Fruit fly (Drosophila melanogaster) whole organism, embryonic: Measurements from ENCODE around the gene Ccdc58.

ENCODE experiments used
- Atf3 ChIP-seq: fragments of 200-800 bp; sonication (Bioruptor generic); optimal IDR thresholded peaks from 3 replicates; lab custom pipeline; 2016; ENCODE audit warnings: missing biosample characterization, missing genetic modification characterization
- CG10321 ChIP-seq: fragments of 200-800 bp; sonication (Bioruptor generic); IDR thresholded peaks from 2 replicates; pipeline ENCODE4 v1.3.6; 2022; ENCODE audit warnings: missing biosample characterization, missing genetic modification characterization
- CG10366 ChIP-seq: fragments of 200-800 bp; sonication (Bioruptor generic); IDR thresholded peaks from 2 replicates; pipeline ENCODE4 v1.3.6; 2022; ENCODE audit warnings: missing biosample characterization, missing genetic modification characterization
- CG10654 ChIP-seq: fragments of 200-800 bp; sonication (Bioruptor generic); optimal IDR thresholded peaks from 2 replicates; lab custom pipeline; 2016; ENCODE audit warnings: missing biosample characterization, missing genetic modification characterization
- CG15011 ChIP-seq: fragments of 200-800 bp; sonication (Bioruptor generic); optimal IDR thresholded peaks from 3 replicates; lab custom pipeline; 2018; ENCODE audit warnings: missing biosample characterization, mild to moderate bottlenecking, missing genetic modification characterization
- CG17359 ChIP-seq: fragments of 200-800 bp; sonication (Bioruptor generic); optimal IDR thresholded peaks from 3 replicates; lab custom pipeline; 2018; ENCODE audit warnings: missing biosample characterization, mild to moderate bottlenecking, missing genetic modification characterization, moderate library complexity
- CG1832 ChIP-seq: fragments of 200-800 bp; sonication (Bioruptor generic); optimal IDR thresholded peaks from 2 replicates; lab custom pipeline; 2017; ENCODE audit warnings: missing biosample characterization, mild to moderate bottlenecking, missing genetic modification characterization, inconsistent platforms
- CG2129 ChIP-seq: fragments of 200-800 bp; sonication (Bioruptor generic); IDR thresholded peaks from 2 replicates; pipeline ENCODE4 v1.3.6; 2022; ENCODE audit warnings: missing biosample characterization, missing genetic modification characterization; ENCODE audit not compliant: partially characterized antibody
- CG2199 ChIP-seq: fragments of 200-800 bp; sonication (Bioruptor generic); IDR thresholded peaks from 3 replicates; pipeline ENCODE4 v1.3.6; 2022; ENCODE audit warnings: missing biosample characterization, missing genetic modification characterization
- CG30020 ChIP-seq: fragments of 200-800 bp; optimal IDR thresholded peaks from 2 replicates; lab custom pipeline; 2019; ENCODE audit warnings: missing biosample characterization, mild to moderate bottlenecking, missing genetic modification characterization, moderate library complexity
- CG5180 ChIP-seq: fragments of 200-800 bp; sonication (Bioruptor generic); optimal IDR thresholded peaks from 3 replicates; lab custom pipeline; 2017; ENCODE audit warnings: missing biosample characterization, missing genetic modification characterization, mild to moderate bottlenecking, moderate library complexity, missing genetic modification reagents
- CG6791 ChIP-seq: fragments of 200-800 bp; sonication (Bioruptor generic); IDR thresholded peaks from 3 replicates; pipeline ENCODE4 v1.3.6; 2022; ENCODE audit warnings: missing biosample characterization, missing genetic modification characterization; ENCODE audit not compliant: partially characterized antibody
- CG8281 ChIP-seq: fragments of 200-800 bp; sonication (Bioruptor generic); optimal IDR thresholded peaks from 2 replicates; lab custom pipeline; 2018; ENCODE audit warnings: missing biosample characterization, mild to moderate bottlenecking, missing genetic modification characterization, moderate library complexity
- Chrac-16 ChIP-seq: fragments of 200-800 bp; sonication (Bioruptor generic); optimal IDR thresholded peaks from 3 replicates; lab custom pipeline; 2016; ENCODE audit warnings: missing biosample characterization, missing genetic modification characterization
- D19A ChIP-seq: fragments of 200-800 bp; optimal IDR thresholded peaks from 3 replicates; lab custom pipeline; 2019; ENCODE audit warnings: missing biosample characterization, mild to moderate bottlenecking, missing genetic modification characterization, moderate library complexity
- Deaf1 ChIP-seq: fragments of 200-800 bp; optimal IDR thresholded peaks from 3 replicates; lab custom pipeline; 2019; ENCODE audit warnings: missing biosample characterization, mild to moderate bottlenecking, missing genetic modification characterization, moderate library complexity
- E2f2 ChIP-seq: fragments of 200-800 bp; sonication (Bioruptor generic); IDR thresholded peaks from 2 replicates; pipeline ENCODE4 v1.3.6; 2022; ENCODE audit warnings: missing biosample characterization, missing genetic modification characterization
- Fer2 ChIP-seq: fragments of 200-800 bp; sonication (Bioruptor generic); optimal IDR thresholded peaks from 2 replicates; lab custom pipeline; 2018; ENCODE audit warnings: missing biosample characterization, mild to moderate bottlenecking, missing genetic modification characterization, moderate library complexity
- H15 ChIP-seq: fragments of 200-800 bp; sonication (Bioruptor generic); IDR thresholded peaks from 3 replicates; pipeline ENCODE4 v1.3.6; 2022; ENCODE audit warnings: missing biosample characterization, missing genetic modification characterization
- Lim3 ChIP-seq: fragments of 200-800 bp; sonication (Bioruptor generic); IDR thresholded peaks from 2 replicates; pipeline ENCODE4 v1.3.6; 2022; ENCODE audit warnings: missing biosample characterization, missing genetic modification characterization
- Mad ChIP-seq: fragments of 200-800 bp; sonication (Bioruptor generic); optimal IDR thresholded peaks from 2 replicates; lab custom pipeline; 2016; ENCODE audit warnings: missing biosample characterization, missing genetic modification characterization
- NFAT ChIP-seq: fragments of 200-800 bp; sonication (Bioruptor generic); IDR thresholded peaks from 2 replicates; pipeline ENCODE4 v1.3.6; 2022; ENCODE audit warnings: missing biosample characterization, missing genetic modification characterization
- Nf-YB ChIP-seq: fragments of 200-800 bp; sonication (Bioruptor generic); optimal IDR thresholded peaks from 3 replicates; lab custom pipeline; 2019; ENCODE audit warnings: missing biosample characterization, mild to moderate bottlenecking, missing genetic modification characterization, moderate library complexity
- Six4 ChIP-seq: fragments of 200-800 bp; sonication (Bioruptor generic); optimal IDR thresholded peaks from 2 replicates; lab custom pipeline; 2016; ENCODE audit warnings: missing biosample characterization, missing genetic modification characterization
- Sry-δ ChIP-seq: fragments of 200-800 bp; sonication (Bioruptor generic); optimal IDR thresholded peaks from 2 replicates; lab custom pipeline; 2016; ENCODE audit warnings: missing biosample characterization, missing genetic modification characterization
- Vsx1 ChIP-seq: fragments of 200-800 bp; sonication (Bioruptor generic); optimal IDR thresholded peaks from 2 replicates; lab custom pipeline; 2017; ENCODE audit warnings: missing biosample characterization, mild to moderate bottlenecking, missing genetic modification characterization, missing genetic modification reagents
- az2 ChIP-seq: fragments of 200-800 bp; sonication (Bioruptor generic); optimal IDR thresholded peaks from 3 replicates; lab custom pipeline; 2016; ENCODE audit warnings: missing biosample characterization, missing genetic modification characterization
- bsh ChIP-seq, 2 experiments: fragments of 200-800 bp; sonication (Bioruptor generic); optimal IDR thresholded peaks; 2 replicates each; lab custom pipeline; 2017 to 2018; ENCODE audit warnings: mild to moderate bottlenecking in 2 of 2, missing biosample characterization in 2 of 2, missing genetic modification characterization in 2 of 2, moderate library complexity in 1 of 2
- crp ChIP-seq, 2 experiments: fragments of 200-800 bp; sonication (Bioruptor generic); optimal IDR thresholded peaks; 2 replicates in 1 of 2; 3 replicates in 1 of 2; lab custom pipeline; 2017; ENCODE audit warnings: missing biosample characterization in 2 of 2, missing genetic modification characterization in 2 of 2, mild to moderate bottlenecking in 1 of 2, moderate library complexity in 1 of 2
- dati ChIP-seq: fragments of 200-800 bp; sonication (Bioruptor generic); IDR thresholded peaks from 2 replicates; pipeline ENCODE4 v1.3.6; 2022; ENCODE audit warnings: missing biosample characterization, missing genetic modification characterization
- esg ChIP-seq: fragments of 200-800 bp; sonication (Bioruptor generic); conservative IDR thresholded peaks from 2 replicates; pipeline ENCODE4 v1.3.6; 2022; ENCODE audit warnings: missing biosample characterization, missing genetic modification characterization
- fru ChIP-seq: fragments of >200 bp; optimal IDR thresholded peaks from 2 replicates; lab custom pipeline; 2017
- ftz-f1 ChIP-seq: fragments of 200-800 bp; sonication (Bioruptor generic); optimal IDR thresholded peaks from 2 replicates; lab custom pipeline; 2016; ENCODE audit warnings: missing biosample characterization, missing genetic modification characterization
- gcm ChIP-seq: fragments of 200-800 bp; sonication (Bioruptor generic); optimal IDR thresholded peaks from 2 replicates; lab custom pipeline; 2019; ENCODE audit warnings: missing biosample characterization, mild to moderate bottlenecking, missing genetic modification characterization, moderate library complexity
- gcm2 ChIP-seq: fragments of 200-800 bp; sonication (Bioruptor generic); optimal IDR thresholded peaks from 2 replicates; lab custom pipeline; 2016; ENCODE audit warnings: missing biosample characterization, missing genetic modification characterization
- hkb ChIP-seq, 2 experiments: fragments of 200-800 bp in 1 of 2; fragments of >200 bp in 1 of 2; sonication (Bioruptor generic) in 1 of 2; IDR thresholded peaks in 1 of 2; optimal IDR thresholded peaks in 1 of 2; 2 replicates each; pipeline versions ENCODE4 v1.3.6 to Lab custom; 2017 to 2022; ENCODE audit warnings: missing biosample characterization in 1 of 2, missing genetic modification characterization in 1 of 2
- hth ChIP-seq: fragments of >200 bp; optimal IDR thresholded peaks from 2 replicates; lab custom pipeline; 2017; ENCODE audit warnings: inconsistent platforms
- kni ChIP-seq: fragments of 200-800 bp; sonication (Bioruptor generic); optimal IDR thresholded peaks from 3 replicates; lab custom pipeline; 2017; ENCODE audit warnings: mild to moderate bottlenecking, missing biosample characterization, missing genetic modification reagents, missing genetic modification characterization
- nmo ChIP-seq: fragments of 200-800 bp; sonication (Bioruptor generic); optimal IDR thresholded peaks from 2 replicates; lab custom pipeline; 2018; ENCODE audit warnings: missing biosample characterization, mild to moderate bottlenecking, missing genetic modification characterization, moderate library complexity
- pb ChIP-seq: fragments of 200-800 bp; sonication (Bioruptor generic); optimal IDR thresholded peaks from 3 replicates; lab custom pipeline; 2016; ENCODE audit warnings: missing biosample characterization, missing genetic modification characterization
- pfk ChIP-seq: fragments of 200-800 bp; sonication (Bioruptor generic); optimal IDR thresholded peaks from 2 replicates; lab custom pipeline; 2018; ENCODE audit warnings: missing biosample characterization, mild to moderate bottlenecking, missing genetic modification characterization, moderate library complexity
- pita ChIP-seq: fragments of 200-800 bp; sonication (Bioruptor generic); optimal IDR thresholded peaks from 2 replicates; lab custom pipeline; 2017; ENCODE audit warnings: missing biosample characterization, mild to moderate bottlenecking, missing genetic modification characterization
- prd ChIP-seq, 3 experiments: fragments of >200 bp in 2 of 3; fragments of 200-800 bp in 1 of 3; sonication (Bioruptor generic) in 1 of 3; optimal IDR thresholded peaks in 2 of 3; IDR thresholded peaks in 1 of 3; 2 replicates in 2 of 3; 3 replicates in 1 of 3; pipeline versions ENCODE4 v1.3.6 to Lab custom; 2017 to 2022; ENCODE audit warnings: missing biosample characterization in 1 of 3, missing genetic modification characterization in 1 of 3
- scrt ChIP-seq: fragments of 200-800 bp; sonication (Bioruptor generic); optimal IDR thresholded peaks from 2 replicates; lab custom pipeline; 2018; ENCODE audit warnings: missing biosample characterization, mild to moderate bottlenecking, missing genetic modification characterization, moderate library complexity
- seq ChIP-seq: fragments of 200-800 bp; sonication (Bioruptor generic); IDR thresholded peaks from 2 replicates; pipeline ENCODE4 v1.3.6; 2022; ENCODE audit warnings: missing biosample characterization, missing genetic modification characterization
- tap ChIP-seq: fragments of 200-800 bp; optimal IDR thresholded peaks from 3 replicates; lab custom pipeline; 2019; ENCODE audit warnings: missing biosample characterization, mild to moderate bottlenecking, missing genetic modification characterization, moderate library complexity
- vnd ChIP-seq: fragments of 200-800 bp; sonication (Bioruptor generic); IDR thresholded peaks from 3 replicates; pipeline ENCODE4 v1.3.6; 2022; ENCODE audit warnings: missing biosample characterization, missing genetic modification characterization; ENCODE audit not compliant: partially characterized antibody
- zfh2 ChIP-seq: fragments of 200-800 bp; sonication (Bioruptor generic); optimal IDR thresholded peaks from 2 replicates; lab custom pipeline; 2016; ENCODE audit warnings: missing biosample characterization, missing genetic modification characterization

The Ccdc58 gene

DNA sequence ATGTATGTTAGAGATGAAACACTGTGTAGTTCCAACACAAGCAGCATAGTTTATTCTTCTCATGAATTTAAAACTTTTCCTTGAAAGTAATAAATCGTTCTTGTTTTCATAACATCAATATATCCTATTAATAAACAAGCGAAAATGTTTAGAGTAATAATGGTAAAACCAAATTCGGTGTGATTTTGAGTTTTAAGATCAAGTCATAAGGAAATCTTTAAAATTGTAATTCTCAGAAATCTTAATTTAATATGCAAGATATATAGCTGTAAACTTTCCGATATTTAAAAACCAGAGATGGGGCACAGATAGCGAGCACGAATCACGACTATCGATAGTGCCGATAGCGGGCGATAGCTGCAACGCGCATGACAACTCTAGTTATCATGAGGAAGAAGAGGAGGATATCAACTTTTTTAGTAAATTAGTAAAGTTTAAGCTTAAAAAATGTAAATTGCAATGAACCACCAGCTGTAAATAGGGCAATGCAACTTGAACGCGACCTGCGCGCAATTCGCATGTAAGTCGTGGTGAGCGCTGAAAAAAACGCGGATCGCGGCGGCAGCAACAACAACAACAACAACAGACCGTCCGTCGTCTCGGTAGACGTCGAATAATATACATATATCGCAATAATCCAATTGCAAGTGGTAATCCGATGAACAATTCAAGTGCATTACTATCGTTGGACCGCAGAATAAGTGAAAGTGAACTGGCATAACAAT is 13.0 kb downstream of the Ccdc58 start, which contains the start of the genes Fibp and Deaf1 (continued):
- TF ChIP-seq pita: no peak
- peak; percentile 60 for TF ChIP-seq Fer2 (tag; lab: Kevin White, UChicago)
- TF ChIP-seq Mad (GFP tag; lab: Kevin White, UChicago): peak; percentile 55
- TF ChIP-seq ftz-f1 (GFP tag; lab: Kevin White, UChicago): no peak
- TF ChIP-seq seq (GFP tag; lab: Robert Waterston, UW): no peak; the same call in 1 of the 2 replicates
- no peak for TF ChIP-seq hkb (optimal IDR thresholded peaks at IDR 0.05; lab: Kevin White, UChicago)
- TF ChIP-seq hkb (GFP tag; IDR thresholded peaks at IDR 0.05; lab: Robert Waterston, UW): no peak
- TF ChIP-seq CG10366 (GFP tag; lab: Robert Waterston, UW): peak; percentile 48; the same call in 1 of the 2 replicates
- peak; percentile 89 for TF ChIP-seq CG2129
- TF ChIP-seq Six4: peak; percentile 60
- TF ChIP-seq tap: no peak
- no peak for TF ChIP-seq pfk (GFP tag; lab: Kevin White, UChicago)
- peak; percentile 46 for TF ChIP-seq esg (GFP tag; lab: Robert Waterston, UW)
- peak in 1 of 2 experiments; percentile 59 for TF ChIP-seq bsh (GFP tag; optimal IDR thresholded peaks at IDR 0.05; lab: Kevin White, UChicago)
- TF ChIP-seq zfh2 (GFP tag; lab: Kevin White, UChicago): peak; percentile 91
- peak; percentile 42 for TF ChIP-seq kni (GFP tag; lab: Kevin White, UChicago)
- TF ChIP-seq dati (GFP tag; lab: Robert Waterston, UW): no peak
- peak; percentile 41 for TF ChIP-seq D19A (tag; lab: Kevin White, UChicago)
- peak; percentile 35 for TF ChIP-seq Nf-YB (GFP tag; lab: Kevin White, UChicago)
- TF ChIP-seq nmo: peak; percentile 89
- peak in 1 of 2 experiments; percentile 43 for TF ChIP-seq crp (GFP tag; optimal IDR thresholded peaks at IDR 0.05; lab: Kevin White, UChicago)
- TF ChIP-seq E2f2 (GFP tag; lab: Robert Waterston, UW): no peak
- TF ChIP-seq az2 (GFP tag; lab: Kevin White, UChicago): peak; percentile 77
- TF ChIP-seq CG1832 (GFP tag; lab: Kevin White, UChicago): no peak
- TF ChIP-seq H15 (GFP tag; lab: Robert Waterston, UW): peak; percentile 68
- peak; percentile 99 for TF ChIP-seq CG6791 (GFP tag; lab: Robert Waterston, UW)
- no peak for TF ChIP-seq Vsx1 (GFP tag; lab: Kevin White, UChicago)
- no peak; the same call in 2 of the 3 replicates for TF ChIP-seq CG2199 (GFP tag; lab: Robert Waterston, UW)
- TF ChIP-seq CG5180 (GFP tag; lab: Kevin White, UChicago): no peak
- TF ChIP-seq gcm (GFP tag; lab: Kevin White, UChicago): peak; percentile 45
- TF ChIP-seq pb (GFP tag; lab: Kevin White, UChicago): peak; percentile 50
- peak; percentile 68 for TF ChIP-seq CG10654
- no peak for TF ChIP-seq hth (lab: Kevin White, UChicago)
- TF ChIP-seq vnd (GFP tag; lab: Robert Waterston, UW): peak; percentile 99
- TF ChIP-seq CG8281 (tag; lab: Kevin White, UChicago): peak; percentile 41
- no peak for TF ChIP-seq prd (optimal IDR thresholded peaks at IDR 0.05; lab: Kevin White, UChicago)
- TF ChIP-seq prd (GFP tag; IDR thresholded peaks at IDR 0.05; lab: Robert Waterston, UW): peak; percentile 70
- TF ChIP-seq NFAT (GFP tag; lab: Robert Waterston, UW): peak; percentile 80
- no peak for TF ChIP-seq CG10321
- TF ChIP-seq Chrac-16 (GFP tag; lab: Kevin White, UChicago): peak; percentile 84
- TF ChIP-seq CG15011 (GFP tag; lab: Kevin White, UChicago): peak; percentile 19
- peak; percentile 70 for TF ChIP-seq Deaf1 (tag; lab: Kevin White, UChicago)
- peak; percentile 29 for TF ChIP-seq scrt (GFP tag; lab: Kevin White, UChicago)
- peak; percentile 64 for TF ChIP-seq CG17359 (tag; lab: Kevin White, UChicago)
- peak; percentile 79 for TF ChIP-seq Atf3 (GFP tag; lab: Kevin White, UChicago)
- peak; percentile 14 for TF ChIP-seq gcm2 (GFP tag; lab: Kevin White, UChicago)
- peak; percentile 78 for TF ChIP-seq CG30020 (tag; lab: Kevin White, UChicago)
- TF ChIP-seq fru (lab: Kevin White, UChicago): no peak
- peak; percentile 98 for TF ChIP-seq Sry-δ (GFP tag; lab: Kevin White, UChicago)
- TF ChIP-seq Lim3: no peak
